Worm (Caenorhabditis elegans) whole organism, L1 larva: ENCODE measurements around the gene nep-2.

Experiments used
- C04F5.9 ChIP-seq: sonication (generic microtip); optimal IDR thresholded peaks from 2 replicates; lab custom pipeline; 2016; ENCODE audit warnings: missing genetic modification characterization, missing compliant biosample characterization
- C34B4.2 ChIP-seq: sonication (generic microtip); optimal IDR thresholded peaks from 2 replicates; lab custom pipeline; 2017; ENCODE audit warnings: mild to moderate bottlenecking, missing genetic modification characterization, missing compliant biosample characterization
- Y116A8C.19 ChIP-seq: sonication (generic microtip); optimal IDR thresholded peaks from 2 replicates; lab custom pipeline; 2016; ENCODE audit warnings: missing compliant biosample characterization, missing genetic modification characterization, borderline replicate concordance
- alr-1 ChIP-seq: fragments of 200-800 bp; sonication (Bioruptor generic); optimal IDR thresholded peaks from 2 replicates; lab custom pipeline; 2018; ENCODE audit warnings: borderline replicate concordance, mild to moderate bottlenecking, missing genetic modification characterization, missing compliant biosample characterization
- ama-1 ChIP-seq: fragments of 150-350 bp; optimal IDR thresholded peaks from 2 replicates; lab custom pipeline; 2014
- blmp-1 ChIP-seq: fragments of 150-350 bp; optimal IDR thresholded peaks from 2 replicates; lab custom pipeline; 2014; ENCODE audit warnings: missing biosample characterization, missing genetic modification characterization
- ceh-8 ChIP-seq: fragments of 200-800 bp; sonication (Bioruptor generic); optimal IDR thresholded peaks from 2 replicates; lab custom pipeline; 2018; ENCODE audit warnings: mild to moderate bottlenecking, missing genetic modification characterization, moderate library complexity, missing compliant biosample characterization
- ceh-82 ChIP-seq, 3 experiments: fragments of 150-350 bp in 1 of 3; sonication (generic microtip) in 2 of 3; optimal IDR thresholded peaks; 2 replicates each; lab custom pipeline; 2014 to 2017; ENCODE audit warnings: missing biosample characterization in 3 of 3, missing genetic modification characterization in 3 of 3
- ceh-88 ChIP-seq: fragments of 200-800 bp; sonication (Bioruptor generic); IDR thresholded peaks from 2 replicates; pipeline ENCODE4 v1.3.6; 2022; ENCODE audit warnings: missing genetic modification characterization, missing compliant biosample characterization
- ceh-90 ChIP-seq: sonication (generic microtip); optimal IDR thresholded peaks from 2 replicates; lab custom pipeline; 2016; ENCODE audit warnings: missing genetic modification characterization, missing compliant biosample characterization
- ces-1 ChIP-seq: fragments of 150-350 bp; optimal IDR thresholded peaks from 2 replicates; lab custom pipeline; 2014; ENCODE audit warnings: missing biosample characterization, missing genetic modification reagents, missing genetic modification characterization
- dpl-1 ChIP-seq, 3 experiments: fragments of 150-350 bp in 2 of 3; sonication (generic microtip) in 1 of 3; optimal IDR thresholded peaks; 2 replicates each; lab custom pipeline; 2014 to 2017; ENCODE audit warnings: missing biosample characterization in 3 of 3, missing genetic modification characterization in 3 of 3, missing genetic modification reagents in 3 of 3
- efl-3 ChIP-seq: fragments of 200-800 bp; sonication (Bioruptor generic); optimal IDR thresholded peaks from 2 replicates; lab custom pipeline; 2018; ENCODE audit warnings: mild to moderate bottlenecking, missing genetic modification characterization, missing compliant biosample characterization
- egl-13 ChIP-seq: sonication (generic microtip); optimal IDR thresholded peaks from 2 replicates; lab custom pipeline; 2016; ENCODE audit warnings: missing genotype, missing genetic modification reagents, missing genetic modification characterization, missing compliant biosample characterization
- elt-2 ChIP-seq: sonication (generic microtip); optimal IDR thresholded peaks from 2 replicates; lab custom pipeline; 2016; ENCODE audit warnings: missing genetic modification characterization, mild to moderate bottlenecking, inconsistent platforms, missing compliant biosample characterization, missing genetic modification reagents
- ets-5 ChIP-seq: fragments of 200-800 bp; sonication (Bioruptor generic); IDR thresholded peaks from 2 replicates; pipeline ENCODE4 v1.3.6; 2022; ENCODE audit warnings: missing genetic modification characterization, missing compliant biosample characterization
- fkh-10 ChIP-seq: sonication (generic microtip); optimal IDR thresholded peaks from 2 replicates; lab custom pipeline; 2017; ENCODE audit warnings: missing biosample characterization, missing genetic modification reagents, missing genetic modification characterization
- fkh-8 ChIP-seq: sonication (generic microtip); optimal IDR thresholded peaks from 2 replicates; lab custom pipeline; 2016; ENCODE audit warnings: mild to moderate bottlenecking, missing genetic modification characterization, missing compliant biosample characterization
- fos-1 ChIP-seq: fragments of 150-350 bp; optimal IDR thresholded peaks from 2 replicates; lab custom pipeline; 2014; ENCODE audit warnings: missing biosample characterization, missing genetic modification characterization
- grh-1 ChIP-seq: fragments of 200-800 bp; sonication (Bioruptor generic); IDR thresholded peaks from 2 replicates; pipeline ENCODE4 v1.3.6; 2022; ENCODE audit warnings: missing genetic modification reagents, missing genetic modification characterization, missing compliant biosample characterization
- hlh-17 ChIP-seq: fragments of 200-800 bp; sonication (Bioruptor generic); optimal IDR thresholded peaks from 2 replicates; lab custom pipeline; 2018; ENCODE audit warnings: missing genetic modification characterization, mild to moderate bottlenecking, missing compliant biosample characterization, moderate library complexity, borderline replicate concordance
- hlh-4 ChIP-seq: sonication (generic microtip); optimal IDR thresholded peaks from 2 replicates; lab custom pipeline; 2016; ENCODE audit warnings: mild to moderate bottlenecking, missing genetic modification characterization, missing compliant biosample characterization
- hpl-2 ChIP-seq: fragments of 150-350 bp; optimal IDR thresholded peaks from 2 replicates; lab custom pipeline; 2014; ENCODE audit warnings: missing biosample characterization, missing genetic modification reagents, missing genetic modification characterization
- irx-1 ChIP-seq: sonication (generic microtip); optimal IDR thresholded peaks from 2 replicates; lab custom pipeline; 2016; ENCODE audit warnings: missing genetic modification characterization, missing compliant biosample characterization
- lin-13 ChIP-seq: fragments of 150-350 bp; optimal IDR thresholded peaks from 2 replicates; lab custom pipeline; 2014; ENCODE audit warnings: missing biosample characterization, missing genetic modification reagents, missing genetic modification characterization
- lin-14 ChIP-seq: fragments of 200-800 bp; sonication (Bioruptor generic); optimal IDR thresholded peaks from 2 replicates; lab custom pipeline; 2018; ENCODE audit warnings: mild to moderate bottlenecking, missing genetic modification characterization, moderate library complexity, missing compliant biosample characterization
- lin-35 ChIP-seq, 2 experiments: fragments of 150-350 bp; optimal IDR thresholded peaks; 2 replicates each; lab custom pipeline; 2014; ENCODE audit warnings: missing biosample characterization in 2 of 2, missing genetic modification characterization in 2 of 2, missing genetic modification reagents in 2 of 2
- lir-3 ChIP-seq: sonication (generic microtip); optimal IDR thresholded peaks from 2 replicates; lab custom pipeline; 2016; ENCODE audit warnings: mild to moderate bottlenecking, missing genetic modification characterization, moderate library complexity, missing compliant biosample characterization; ENCODE audit not compliant: poor library complexity
- mdl-1 ChIP-seq, 2 experiments: fragments of 150-350 bp; optimal IDR thresholded peaks; 2 replicates each; lab custom pipeline; 2014 to 2017; ENCODE audit warnings: missing biosample characterization in 2 of 2, missing genetic modification characterization in 2 of 2, inconsistent platforms in 1 of 2
- mef-2 ChIP-seq: fragments of 150-350 bp; optimal IDR thresholded peaks from 2 replicates; lab custom pipeline; 2014; ENCODE audit warnings: missing biosample characterization, missing genetic modification characterization
- mep-1 ChIP-seq: fragments of 150-350 bp; optimal IDR thresholded peaks from 2 replicates; lab custom pipeline; 2014; ENCODE audit warnings: missing biosample characterization, missing genetic modification characterization
- nhr-12 ChIP-seq: sonication (generic microtip); optimal IDR thresholded peaks from 2 replicates; lab custom pipeline; 2017; ENCODE audit warnings: missing biosample characterization, missing genetic modification characterization
- nhr-19 ChIP-seq: fragments of 200-800 bp; sonication (Bioruptor generic); conservative IDR thresholded peaks from 2 replicates; pipeline ENCODE4 v1.3.6; 2022; ENCODE audit warnings: missing genetic modification characterization, missing compliant biosample characterization
- nhr-237 ChIP-seq: fragments of 150-350 bp; optimal IDR thresholded peaks from 2 replicates; lab custom pipeline; 2014; ENCODE audit warnings: missing biosample characterization, missing genetic modification characterization
- nhr-28 ChIP-seq: fragments of 150-350 bp; optimal IDR thresholded peaks from 2 replicates; lab custom pipeline; 2014; ENCODE audit warnings: missing biosample characterization, missing genetic modification characterization
- nhr-71 ChIP-seq: sonication (generic microtip); optimal IDR thresholded peaks from 2 replicates; lab custom pipeline; 2016; ENCODE audit warnings: mild to moderate bottlenecking, missing genetic modification characterization, moderate library complexity, missing compliant biosample characterization
- nhr-76 ChIP-seq: sonication (generic microtip); optimal IDR thresholded peaks from 2 replicates; lab custom pipeline; 2017; ENCODE audit warnings: missing biosample characterization, missing genetic modification characterization
- nhr-77 ChIP-seq: fragments of 150-350 bp; optimal IDR thresholded peaks from 2 replicates; lab custom pipeline; 2014; ENCODE audit warnings: missing biosample characterization, missing genetic modification characterization
- nhr-84 ChIP-seq: sonication (generic microtip); optimal IDR thresholded peaks from 2 replicates; lab custom pipeline; 2017; ENCODE audit warnings: missing biosample characterization, missing genetic modification characterization
- nhr-85 ChIP-seq: sonication (generic microtip); peaks from one replicate; lab custom pipeline; 2016; ENCODE audit warnings: missing genetic modification characterization, inconsistent platforms, missing compliant biosample characterization
- nhr-90 ChIP-seq: sonication (generic microtip); optimal IDR thresholded peaks from 2 replicates; lab custom pipeline; 2016; ENCODE audit warnings: mild to moderate bottlenecking, missing genetic modification characterization, missing compliant biosample characterization; ENCODE audit not compliant: poor library complexity
- pax-3 ChIP-seq: fragments of 200-800 bp; sonication (Bioruptor generic); optimal IDR thresholded peaks from 2 replicates; lab custom pipeline; 2018; ENCODE audit warnings: mild to moderate bottlenecking, missing genetic modification characterization, moderate library complexity, missing compliant biosample characterization
- pqm-1 ChIP-seq: sonication (generic microtip); optimal IDR thresholded peaks from 3 replicates; lab custom pipeline; 2017; ENCODE audit warnings: missing biosample characterization, missing genetic modification characterization
- rnt-1 ChIP-seq: sonication (generic microtip); optimal IDR thresholded peaks from 2 replicates; lab custom pipeline; 2016; ENCODE audit warnings: mild to moderate bottlenecking, missing genetic modification characterization, moderate library complexity, missing compliant biosample characterization
- skn-1 ChIP-seq: fragments of 150-350 bp; optimal IDR thresholded peaks from 2 replicates; lab custom pipeline; 2014; ENCODE audit warnings: missing biosample characterization, missing genetic modification characterization
- snu-23 ChIP-seq: sonication (generic microtip); optimal IDR thresholded peaks from 2 replicates; lab custom pipeline; 2016; ENCODE audit warnings: missing genetic modification characterization, missing compliant biosample characterization
- sox-4 ChIP-seq: sonication (generic microtip); optimal IDR thresholded peaks from 2 replicates; lab custom pipeline; 2016; ENCODE audit warnings: missing genetic modification characterization, missing compliant biosample characterization
- sup-37 ChIP-seq: fragments of 200-800 bp; sonication (Bioruptor generic); optimal IDR thresholded peaks from 2 replicates; lab custom pipeline; 2018; ENCODE audit warnings: mild to moderate bottlenecking, missing genetic modification characterization, missing compliant biosample characterization
- tbx-2 ChIP-seq: sonication (generic microtip); optimal IDR thresholded peaks from 2 replicates; lab custom pipeline; 2016; ENCODE audit warnings: missing genetic modification characterization, missing compliant biosample characterization
- tlp-1 ChIP-seq: fragments of 150-350 bp; optimal IDR thresholded peaks from 2 replicates; lab custom pipeline; 2014; ENCODE audit warnings: missing biosample characterization, missing genetic modification characterization
- unc-130 ChIP-seq: fragments of 150-350 bp; optimal IDR thresholded peaks from 2 replicates; lab custom pipeline; 2017; ENCODE audit warnings: missing biosample characterization, missing genetic modification characterization, inconsistent platforms
- unc-30 ChIP-seq: sonication (generic microtip); optimal IDR thresholded peaks from 2 replicates; lab custom pipeline; 2017; ENCODE audit warnings: missing biosample characterization, missing genetic modification characterization
- xbp-1 ChIP-seq: sonication (generic microtip); optimal IDR thresholded peaks from 2 replicates; lab custom pipeline; 2016; ENCODE audit warnings: missing genetic modification characterization, missing compliant biosample characterization
- ztf-4 ChIP-seq: fragments of 150-350 bp; optimal IDR thresholded peaks from 2 replicates; lab custom pipeline; 2014; ENCODE audit warnings: missing biosample characterization, missing genetic modification characterization

The nep-2 gene

DNA sequence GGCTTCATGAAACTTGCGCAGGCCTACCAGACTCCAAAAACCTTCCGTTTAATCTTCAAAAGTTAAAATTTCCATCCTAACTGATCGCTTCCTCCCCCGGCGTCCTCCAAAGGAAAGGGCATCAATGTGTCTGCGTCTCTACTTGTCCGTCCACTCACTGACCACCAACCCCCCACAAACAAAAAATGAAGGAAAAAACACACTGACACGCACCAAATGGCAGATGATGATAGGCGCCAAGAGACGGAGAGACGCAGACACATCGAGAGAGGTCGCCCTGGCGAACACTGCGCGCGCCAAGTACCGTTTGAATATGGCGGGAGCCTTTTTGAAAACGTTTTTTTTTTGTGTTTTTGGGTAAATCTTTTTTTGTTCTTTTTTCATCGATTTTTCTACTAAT, 9.2 kb upstream of the nep-2 start (continued):
- no peak for TF ChIP-seq elt-2 (tag; lab: Kevin White, UChicago)
- TF ChIP-seq skn-1, result no peak
- peak; percentile 5 for TF ChIP-seq fkh-8 (tag; lab: Kevin White, UChicago)
- no peak for TF ChIP-seq tlp-1 (tag; lab: Kevin White, UChicago)
- TF ChIP-seq nhr-84 (tag; lab: Kevin White, UChicago), result no peak
- TF ChIP-seq mep-1 (tag; lab: Kevin White, UChicago), result peak; percentile 22
- TF ChIP-seq ama-1, result no peak
- TF ChIP-seq unc-30 (tag; lab: Kevin White, UChicago), result no peak
- no peak for TF ChIP-seq hlh-4
- no peak for TF ChIP-seq ceh-90 (tag; lab: Kevin White, UChicago)
- no peak for TF ChIP-seq sup-37 (GFP tag; lab: Kevin White, UChicago)
- no peak for TF ChIP-seq ztf-4 (tag; lab: Kevin White, UChicago)
- no peak for TF ChIP-seq unc-130 (tag; lab: Kevin White, UChicago)
- TF ChIP-seq egl-13 (tag; lab: Kevin White, UChicago), result no peak
- TF ChIP-seq sox-4, result no peak
- TF ChIP-seq efl-3 (GFP tag; lab: Kevin White, UChicago), result no peak
- TF ChIP-seq ceh-88 (GFP tag; lab: Robert Waterston, UW), result no peak
- TF ChIP-seq ceh-8, result no peak
- TF ChIP-seq nhr-76 (tag; lab: Kevin White, UChicago), result no peak
- TF ChIP-seq hlh-17 (GFP tag; lab: Kevin White, UChicago), result no peak
- TF ChIP-seq lin-35 (GFP tag; optimal IDR thresholded peaks at IDR 0.05; lab: Kevin White, UChicago), result peak in 1 of 2 experiments; percentile 4
- TF ChIP-seq nhr-71, result peak; percentile 44
- no peak for TF ChIP-seq fkh-10
- no peak for TF ChIP-seq nhr-237 (tag; lab: Kevin White, UChicago)
- peak; percentile 88 for TF ChIP-seq lin-14 (GFP tag; lab: Kevin White, UChicago)
- TF ChIP-seq C34B4.2, result no peak
- no peak for TF ChIP-seq C04F5.9 (tag; lab: Kevin White, UChicago)
- TF ChIP-seq lin-13, result no peak
- peak; percentile 53 for TF ChIP-seq nhr-85 (tag; lab: Kevin White, UChicago)
- peak in 2 of 3 experiments; percentile 12 to 21 for TF ChIP-seq dpl-1 (GFP tag; optimal IDR thresholded peaks at IDR 0.05; lab: Kevin White, UChicago)
- no peak for TF ChIP-seq nhr-77 (tag; lab: Kevin White, UChicago)
- TF ChIP-seq fos-1 (tag; lab: Kevin White, UChicago), result no peak
- TF ChIP-seq lir-3 (tag; lab: Kevin White, UChicago), result no peak
- no peak for TF ChIP-seq ets-5 (GFP tag; lab: Robert Waterston, UW)
- TF ChIP-seq nhr-19 (GFP tag; lab: Robert Waterston, UW), result no peak
- TF ChIP-seq xbp-1 (tag; lab: Kevin White, UChicago), result no peak
- no peak for TF ChIP-seq pqm-1 (tag; lab: Kevin White, UChicago)
- no peak for TF ChIP-seq irx-1 (tag; lab: Kevin White, UChicago)
- no peak for TF ChIP-seq tbx-2 (tag; lab: Kevin White, UChicago)
- TF ChIP-seq Y116A8C.19 (tag; lab: Kevin White, UChicago), result no peak
- peak; percentile 33 for TF ChIP-seq snu-23 (GFP tag; lab: Kevin White, UChicago)
- no peak for TF ChIP-seq nhr-12 (tag; lab: Kevin White, UChicago)
- TF ChIP-seq ceh-82 (tag; optimal IDR thresholded peaks at IDR 0.05; lab: Kevin White, UChicago), result peak in 1 of 3 experiments; percentile 61
- no peak for TF ChIP-seq grh-1 (GFP tag; lab: Robert Waterston, UW)
- peak; percentile 51 for TF ChIP-seq rnt-1 (tag; lab: Kevin White, UChicago)
- no peak for TF ChIP-seq hpl-2 (GFP tag; lab: Kevin White, UChicago)
- TF ChIP-seq nhr-90, result no peak
- no peak for TF ChIP-seq pax-3 (tag; lab: Kevin White, UChicago)
- TF ChIP-seq mef-2, result no peak
- no peak for TF ChIP-seq mdl-1 (tag; optimal IDR thresholded peaks at IDR 0.05; lab: Kevin White, UChicago)
- no peak for TF ChIP-seq nhr-28 (tag; lab: Kevin White, UChicago)
- no peak for TF ChIP-seq blmp-1 (tag; lab: Kevin White, UChicago)
- TF ChIP-seq ces-1, result no peak
- no peak for TF ChIP-seq alr-1 (tag; lab: Kevin White, UChicago)
